Worm (Caenorhabditis elegans): ENCODE measurements around the gene fipr-28.

fipr-28 gene

ce11 chrIV:16656232-16656631 is 28.5 kb downstream of the fipr-28 start, which contains the start of gene tsr-2 (continued):
- TF ChIP-seq ceh-82 (tag; optimal IDR thresholded peaks at IDR 0.05) (peak; percentile 39), mml-1 (tag; optimal IDR thresholded peaks at IDR 0.05) (no peak), nhr-28 (tag; optimal IDR thresholded peaks at IDR 0.05) (no peak), sea-2 (GFP tag; optimal IDR thresholded peaks at IDR 0.05) (peak; percentile 28)

ce11 chrIV:16657488-16657982 is 29.8 kb downstream of the fipr-28 start:
- TF ChIP-seq nfya-1 (tag; optimal IDR thresholded peaks at IDR 0.05; ENCODE audit: insufficient read depth) = peak; percentile 77
- TF ChIP-seq ztf-11 (tag; optimal IDR thresholded peaks at IDR 0.05) = no peak
- peak; percentile 64 for TF ChIP-seq fkh-10 (GFP tag; optimal IDR thresholded peaks at IDR 0.05)
- no peak for TF ChIP-seq ceh-82 (tag; optimal IDR thresholded peaks at IDR 0.05)
- TF ChIP-seq skn-1 (tag; optimal IDR thresholded peaks at IDR 0.05) = no peak
- peak; percentile 33 for TF ChIP-seq ama-1 (optimal IDR thresholded peaks at IDR 0.05)
- no peak for TF ChIP-seq nhr-11 (tag; optimal IDR thresholded peaks at IDR 0.05)
- TF ChIP-seq jun-1 (tag; optimal IDR thresholded peaks at IDR 0.05) = no peak
- no peak for TF ChIP-seq nhr-67 (tag; optimal IDR thresholded peaks at IDR 0.05)
- no peak for TF ChIP-seq hmg-11 (tag; optimal IDR thresholded peaks at IDR 0.05)
- TF ChIP-seq lin-39 (tag; optimal IDR thresholded peaks at IDR 0.05) = no peak
- TF ChIP-seq nhr-76 (tag; optimal IDR thresholded peaks at IDR 0.05) = no peak
- TF ChIP-seq egl-5 (tag; optimal IDR thresholded peaks at IDR 0.05) = no peak
- no peak for TF ChIP-seq mdl-1 (tag; optimal IDR thresholded peaks at IDR 0.05)
- no peak for TF ChIP-seq R02D3.7 (tag; optimal IDR thresholded peaks at IDR 0.05)
- TF ChIP-seq tbx-2 (tag; optimal IDR thresholded peaks at IDR 0.05) = no peak
- TF ChIP-seq ceh-28 (tag; optimal IDR thresholded peaks at IDR 0.05) = no peak

- TF ChIP-seq pha-4 (tag; optimal IDR thresholded peaks at IDR 0.05) (peak; percentile 64), hmg-11 (tag; optimal IDR thresholded peaks at IDR 0.05) (no peak), ceh-28 (tag; optimal IDR thresholded peaks at IDR 0.05) (no peak), lin-39 (tag; optimal IDR thresholded peaks at IDR 0.05) (no peak), nhr-77 (tag; optimal IDR thresholded peaks at IDR 0.05) (no peak), ztf-11 (tag; optimal IDR thresholded peaks at IDR 0.05) (no peak), daf-12 (tag; optimal IDR thresholded peaks at IDR 0.05) (no peak), sea-2 (GFP tag; optimal IDR thresholded peaks at IDR 0.05) (no peak), nhr-11 (tag; optimal IDR thresholded peaks at IDR 0.05) (peak; percentile 73), unc-62 (GFP tag; optimal IDR thresholded peaks at IDR 0.05) (no peak), nfya-1 (tag; optimal IDR thresholded peaks at IDR 0.05; ENCODE audit: insufficient read depth) (peak; percentile 36), pqm-1 (tag; optimal IDR thresholded peaks at IDR 0.05) (no peak), ceh-9 (tag; optimal IDR thresholded peaks at IDR 0.05) (no peak), nhr-25 (tag; optimal IDR thresholded peaks at IDR 0.05) (no peak), ceh-82 (tag; optimal IDR thresholded peaks at IDR 0.05) (no peak)
These were observed 31.0 kb downstream of the fipr-28 start for ce11 chrIV:16658731-16659130.

- peak; percentile 4 for TF ChIP-seq pha-4 (tag; optimal IDR thresholded peaks at IDR 0.05)
- TF ChIP-seq nhr-23 (tag; optimal IDR thresholded peaks at IDR 0.05) = no peak
These were observed 31.7 kb downstream of the fipr-28 start for ce11 chrIV:16659475-16659874.

- TF ChIP-seq daf-12 (tag; optimal IDR thresholded peaks at IDR 0.05) (no peak), pha-4 (tag; optimal IDR thresholded peaks at IDR 0.05) (peak; percentile 65), ceh-82 (tag; optimal IDR thresholded peaks at IDR 0.05) (no peak), snpc-4 (tag; optimal IDR thresholded peaks at IDR 0.05) (peak; percentile 1), hmg-11 (tag; optimal IDR thresholded peaks at IDR 0.05) (peak; percentile 60), R02D3.7 (tag; optimal IDR thresholded peaks at IDR 0.05) (no peak), nhr-76 (tag; optimal IDR thresholded peaks at IDR 0.05) (no peak), elt-2 (tag; optimal IDR thresholded peaks at IDR 0.05) (peak; percentile 26), skn-1 (tag; optimal IDR thresholded peaks at IDR 0.05) (no peak), nfya-1 (tag; optimal IDR thresholded peaks at IDR 0.05; ENCODE audit: insufficient read depth) (peak; percentile 79), ama-1 (optimal IDR thresholded peaks at IDR 0.05) (peak; percentile 32), lin-15B (tag; optimal IDR thresholded peaks at IDR 0.05) (peak; percentile 46), eor-1 (tag; optimal IDR thresholded peaks at IDR 0.05) (no peak), nhr-11 (tag; optimal IDR thresholded peaks at IDR 0.05) (no peak), nhr-23 (tag; optimal IDR thresholded peaks at IDR 0.05) (no peak), nhr-237 (tag; optimal IDR thresholded peaks at IDR 0.05) (no peak), lin-39 (tag; optimal IDR thresholded peaks at IDR 0.05) (peak; percentile 83), pqm-1 (tag; optimal IDR thresholded peaks at IDR 0.05) (peak; percentile 47)
These were observed 35.8 kb downstream of the fipr-28 start for ce11 chrIV:16663591-16663990.

Measured in whole organism, L3 larva.